Comparison of ENCODE assay signal across 5 worm cellular contexts in genomic region chrV:10807862-10808327, ce11.
A peak's percentile ranks its signal among the peaks of the same experiment; 100 is the strongest.
TF ChIP-seq lines count a peak whose summit lies in the region.

Gene plrg-1 (minus strand): TSS chrV:10807912.

TF ChIP-seq in whole organism, L1 larva, 84 proteins besides CTCF, POLR2A, EP300 and RAD21 (continues in another document):
- TF ChIP-seq hlh-4 (tag; optimal IDR thresholded peaks at IDR 0.05; lab: Kevin White, UChicago) = no peak
- TF ChIP-seq nhr-90 (tag; optimal IDR thresholded peaks at IDR 0.05; lab: Kevin White, UChicago; ENCODE audit: poor library complexity) = peak; percentile 89
- peak; percentile 74 for TF ChIP-seq pax-3 (tag; optimal IDR thresholded peaks at IDR 0.05; lab: Kevin White, UChicago)
- peak; percentile 77 for TF ChIP-seq mab-9 (GFP tag; IDR thresholded peaks at IDR 0.05; lab: Robert Waterston, UW)
- TF ChIP-seq nhr-71 (tag; optimal IDR thresholded peaks at IDR 0.05; lab: Kevin White, UChicago) = peak; percentile 94
- peak; percentile 86 for TF ChIP-seq xbp-1 (tag; optimal IDR thresholded peaks at IDR 0.05; lab: Kevin White, UChicago)
- peak; percentile 50 for TF ChIP-seq F16B12.6 (tag; optimal IDR thresholded peaks at IDR 0.05; lab: Kevin White, UChicago)
- no peak for TF ChIP-seq nhr-28 (tag; optimal IDR thresholded peaks at IDR 0.05; lab: Kevin White, UChicago)
- peak; percentile 49 for TF ChIP-seq jun-1 (tag; optimal IDR thresholded peaks at IDR 0.05; lab: Kevin White, UChicago)
- TF ChIP-seq egl-13 (tag; optimal IDR thresholded peaks at IDR 0.05; lab: Kevin White, UChicago) = peak; percentile 77
- TF ChIP-seq unc-86 (tag; optimal IDR thresholded peaks at IDR 0.05; lab: Kevin White, UChicago) = peak; percentile 82
- no peak for TF ChIP-seq ets-5 (GFP tag; IDR thresholded peaks at IDR 0.05; lab: Robert Waterston, UW)
- TF ChIP-seq nhr-76 (tag; optimal IDR thresholded peaks at IDR 0.05; lab: Kevin White, UChicago) = no peak
- no peak for TF ChIP-seq alr-1 (tag; optimal IDR thresholded peaks at IDR 0.05; lab: Kevin White, UChicago; ENCODE audit: borderline replicate concordance)
- TF ChIP-seq mep-1 (tag; optimal IDR thresholded peaks at IDR 0.05; lab: Kevin White, UChicago) = peak; percentile 91
- peak; percentile 83 to 86 for TF ChIP-seq lsy-2 (tag; optimal IDR thresholded peaks at IDR 0.05; lab: Kevin White, UChicago)
- TF ChIP-seq nhr-77 (tag; optimal IDR thresholded peaks at IDR 0.05; lab: Kevin White, UChicago) = peak; percentile 69
- TF ChIP-seq ceh-82 (tag; optimal IDR thresholded peaks at IDR 0.05; lab: Kevin White, UChicago) = peak; percentile 69 to 89 (median 84)

TF ChIP-seq in whole organism, L3 larva, 47 proteins besides CTCF, POLR2A, EP300 and RAD21 (continues in another document):
- TF ChIP-seq snpc-4 (tag; optimal IDR thresholded peaks at IDR 0.05; lab: Kevin White, UChicago) (peak; percentile 90), nfya-1 (tag; optimal IDR thresholded peaks at IDR 0.05; lab: Kevin White, UChicago; ENCODE audit: insufficient read depth) (peak; percentile 85), ztf-11 (tag; optimal IDR thresholded peaks at IDR 0.05; lab: Kevin White, UChicago) (no peak), ceh-28 (tag; optimal IDR thresholded peaks at IDR 0.05; lab: Kevin White, UChicago) (peak; percentile 82), unc-39 (tag; optimal IDR thresholded peaks at IDR 0.05; lab: Kevin White, UChicago) (no peak), tbx-2 (tag; optimal IDR thresholded peaks at IDR 0.05; lab: Kevin White, UChicago) (peak; percentile 60), fkh-10 (GFP tag; optimal IDR thresholded peaks at IDR 0.05; lab: Kevin White, UChicago) (peak; percentile 29), aly-2 (tag; optimal IDR thresholded peaks at IDR 0.05; lab: Kevin White, UChicago) (no peak), ztf-4 (tag; optimal IDR thresholded peaks at IDR 0.05; lab: Kevin White, UChicago) (no peak), elt-1 (tag; optimal IDR thresholded peaks at IDR 0.05; lab: Kevin White, UChicago) (peak; percentile 52), pha-4 (tag; optimal IDR thresholded peaks at IDR 0.05; lab: Kevin White, UChicago) (peak; percentile 92), daf-12 (tag; optimal IDR thresholded peaks at IDR 0.05; lab: Kevin White, UChicago) (no peak), nhr-12 (tag; optimal IDR thresholded peaks at IDR 0.05; lab: Kevin White, UChicago) (no peak), ZK546.5 (tag; optimal IDR thresholded peaks at IDR 0.05; lab: Kevin White, UChicago) (no peak), lin-15B (tag; optimal IDR thresholded peaks at IDR 0.05; lab: Kevin White, UChicago) (peak; percentile 92), nhr-11 (tag; optimal IDR thresholded peaks at IDR 0.05; lab: Kevin White, UChicago) (no peak), nhr-28 (tag; optimal IDR thresholded peaks at IDR 0.05; lab: Kevin White, UChicago) (no peak), ceh-9 (tag; optimal IDR thresholded peaks at IDR 0.05; lab: Kevin White, UChicago) (no peak), nhr-25 (tag; optimal IDR thresholded peaks at IDR 0.05; lab: Kevin White, UChicago) (peak; percentile 86)

TF ChIP-seq in whole organism, early embryonic, 17 proteins besides CTCF, POLR2A, EP300 and RAD21:
- no peak for TF ChIP-seq ama-1 (optimal IDR thresholded peaks at IDR 0.05; lab: Kevin White, UChicago)
- TF ChIP-seq hnd-1 (tag; optimal IDR thresholded peaks at IDR 0.05; lab: Kevin White, UChicago) = peak; percentile 61
- no peak; the same call in 1 of the 2 replicates for TF ChIP-seq pes-1 (GFP tag; IDR thresholded peaks at IDR 0.05; lab: Robert Waterston, UW)
- TF ChIP-seq aly-1 (tag; optimal IDR thresholded peaks at IDR 0.05; lab: Kevin White, UChicago) = peak; percentile 72
- peak; percentile 41 for TF ChIP-seq hmbx-1 (tag; optimal IDR thresholded peaks at IDR 0.05; lab: Kevin White, UChicago)
- peak; percentile 88 for TF ChIP-seq hmg-4 (GFP tag; optimal IDR thresholded peaks at IDR 0.05; lab: Kevin White, UChicago)
- TF ChIP-seq flt-1 (GFP tag; IDR thresholded peaks at IDR 0.05; lab: Robert Waterston, UW) = peak; percentile 77
- peak; percentile 88 for TF ChIP-seq tbx-37 (GFP tag; conservative IDR thresholded peaks at IDR 0.05; lab: Robert Waterston, UW)
- TF ChIP-seq sea-1 (GFP tag; conservative IDR thresholded peaks at IDR 0.05; lab: Robert Waterston, UW) = peak; percentile 89
- TF ChIP-seq F13C5.2 (tag; optimal IDR thresholded peaks at IDR 0.05; lab: Kevin White, UChicago) = peak; percentile 94
- peak; percentile 89 for TF ChIP-seq scrt-1 (GFP tag; IDR thresholded peaks at IDR 0.05; lab: Robert Waterston, UW)
- peak; percentile 80 for TF ChIP-seq tbx-11 (GFP tag; IDR thresholded peaks at IDR 0.05; lab: Robert Waterston, UW)
- peak; percentile 88 for TF ChIP-seq ceh-36 (tag; optimal IDR thresholded peaks at IDR 0.05; lab: Kevin White, UChicago)
- peak; percentile 32 for TF ChIP-seq tra-4 (tag; optimal IDR thresholded peaks at IDR 0.05; lab: Kevin White, UChicago)
- peak; percentile 64 for TF ChIP-seq B0310.2 (tag; optimal IDR thresholded peaks at IDR 0.05; lab: Kevin White, UChicago)
- TF ChIP-seq ceh-13 (GFP tag; optimal IDR thresholded peaks at IDR 0.05; lab: Kevin White, UChicago) = peak; percentile 64
- TF ChIP-seq ets-7 (tag; optimal IDR thresholded peaks at IDR 0.05; lab: Kevin White, UChicago) = peak; percentile 78

TF ChIP-seq in whole organism, midembryonic, 9 proteins besides CTCF, POLR2A, EP300 and RAD21:
- TF ChIP-seq cog-1 (tag; optimal IDR thresholded peaks at IDR 0.05; lab: Kevin White, UChicago) = peak; percentile 93
- TF ChIP-seq flt-1 (GFP tag; IDR thresholded peaks at IDR 0.05; lab: Robert Waterston, UW) = peak; percentile 96
- peak; percentile 61 for TF ChIP-seq ref-1 (GFP tag; conservative IDR thresholded peaks at IDR 0.05; lab: Robert Waterston, UW)
- TF ChIP-seq tab-1 (GFP tag; IDR thresholded peaks at IDR 0.05; lab: Robert Waterston, UW) = peak; percentile 92
- TF ChIP-seq ztf-29 (GFP tag; IDR thresholded peaks at IDR 0.05; lab: Robert Waterston, UW) = peak; percentile 83; the same call in 1 of the 2 replicates
- TF ChIP-seq T22C8.4 (GFP tag; IDR thresholded peaks at IDR 0.05; lab: Robert Waterston, UW) = peak; percentile 61; the same call in 1 of the 2 replicates
- TF ChIP-seq klf-2 (GFP tag; conservative IDR thresholded peaks at IDR 0.05; lab: Robert Waterston, UW) = peak; percentile 78
- peak; percentile 90 for TF ChIP-seq med-1 (GFP tag; optimal IDR thresholded peaks at IDR 0.05; lab: Kevin White, UChicago; ENCODE audit: insufficient read depth)
- TF ChIP-seq ztf-23 (GFP tag; IDR thresholded peaks at IDR 0.05; lab: Robert Waterston, UW) = peak; percentile 92
TF ChIP-seq in whole organism, midembryonic: peak in this region for 9.

TF ChIP-seq in whole organism, young adult, 124 proteins besides CTCF, POLR2A, EP300 and RAD21 (continues in another document):
- TF ChIP-seq atf-7 (tag; optimal IDR thresholded peaks at IDR 0.05; lab: Kevin White, UChicago) (peak; percentile 58), tbx-9 (tag; optimal IDR thresholded peaks at IDR 0.05; lab: Kevin White, UChicago; ENCODE audit: borderline replicate concordance) (no peak), tlf-1 (GFP tag; optimal IDR thresholded peaks at IDR 0.05; lab: Kevin White, UChicago) (peak; percentile 85), ceh-58 (GFP tag; IDR thresholded peaks at IDR 0.05; lab: Robert Waterston, UW) (no peak), B0019.2 (GFP tag; conservative IDR thresholded peaks at IDR 0.05; lab: Robert Waterston, UW) (peak; percentile 73), zim-3 (tag; optimal IDR thresholded peaks at IDR 0.05; lab: Kevin White, UChicago) (no peak), sdz-38 (tag; optimal IDR thresholded peaks at IDR 0.05; lab: Kevin White, UChicago) (no peak), aptf-3 (GFP tag; IDR thresholded peaks at IDR 0.05; lab: Robert Waterston, UW) (no peak), ceh-27 (GFP tag; optimal IDR thresholded peaks at IDR 0.05; lab: Kevin White, UChicago) (peak; percentile 92), snpc-3.4 (tag; optimal IDR thresholded peaks at IDR 0.05; lab: Kevin White, UChicago) (peak; percentile 73), die-1 (tag; optimal IDR thresholded peaks at IDR 0.05; lab: Kevin White, UChicago) (peak; percentile 43), rec-8 (tag; optimal IDR thresholded peaks at IDR 0.05; lab: Kevin White, UChicago) (peak; percentile 20 to 60), nfya-1 (tag; optimal IDR thresholded peaks at IDR 0.05; lab: Kevin White, UChicago; ENCODE audit: borderline replicate concordance, insufficient read depth) (no peak), ceh-91 (GFP tag; IDR thresholded peaks at IDR 0.05; lab: Robert Waterston, UW) (peak; percentile 83), attf-3 (GFP tag; conservative IDR thresholded peaks at IDR 0.05; lab: Robert Waterston, UW) (peak; percentile 75), ccch-3 (GFP tag; optimal IDR thresholded peaks at IDR 0.05; lab: Kevin White, UChicago) (no peak), ama-1 (optimal IDR thresholded peaks at IDR 0.05; lab: Kevin White, UChicago) (no peak), ama-1 (GFP tag; optimal IDR thresholded peaks at IDR 0.05; lab: Kevin White, UChicago) (no peak), Y79H2A.3 (GFP tag; conservative IDR thresholded peaks at IDR 0.05; lab: Robert Waterston, UW) (0 out of 2 replicates have a peak, but pooled peaks have one; percentile 74), let-526 (GFP tag; IDR thresholded peaks at IDR 0.05; lab: Robert Waterston, UW) (no peak), egrh-3 (GFP tag; IDR thresholded peaks at IDR 0.05; lab: Robert Waterston, UW) (peak; percentile 60; the same call in 1 of the 2 replicates), chd-7 (tag; optimal IDR thresholded peaks at IDR 0.05; lab: Kevin White, UChicago) (peak; percentile 74), snpc-1.3 (tag; optimal IDR thresholded peaks at IDR 0.05; lab: Kevin White, UChicago; ENCODE audit: insufficient read depth) (peak; percentile 82), somi-1 (GFP tag; optimal IDR thresholded peaks at IDR 0.05; lab: Kevin White, UChicago) (peak; percentile 27), lin-35 (GFP tag; optimal IDR thresholded peaks at IDR 0.05; lab: Kevin White, UChicago) (peak in 1 of 3 experiments; percentile 76), egl-44 (GFP tag; IDR thresholded peaks at IDR 0.05; lab: Robert Waterston, UW) (peak; percentile 95), bed-1 (GFP tag; IDR thresholded peaks at IDR 0.05; lab: Robert Waterston, UW) (no peak), xnd-1 (tag; optimal IDR thresholded peaks at IDR 0.05; lab: Kevin White, UChicago) (peak; percentile 28), ztf-22 (GFP tag; optimal IDR thresholded peaks at IDR 0.05; lab: Kevin White, UChicago) (no peak), fkh-3 (tag; optimal IDR thresholded peaks at IDR 0.05; lab: Kevin White, UChicago) (no peak), nhr-120 (GFP tag; IDR thresholded peaks at IDR 0.05; lab: Robert Waterston, UW) (no peak), F39B2.1 (GFP tag; IDR thresholded peaks at IDR 0.05; lab: Robert Waterston, UW) (no peak), attf-5 (GFP tag; optimal IDR thresholded peaks at IDR 0.05; lab: Kevin White, UChicago) (peak; percentile 97), lsy-27 (tag; optimal IDR thresholded peaks at IDR 0.05; lab: Kevin White, UChicago; ENCODE audit: borderline replicate concordance, insufficient read depth) (peak; percentile 57), ceh-100 (GFP tag; IDR thresholded peaks at IDR 0.05; lab: Robert Waterston, UW) (peak; percentile 88)

Comparison
In these comparisons a context has a peak if more than half of its experiments do, and no peak if none do; other contexts are left out.
1. Of the 8 proteins assayed by ChIP-seq in both whole organism, young adult and whole organism, L1 larva: peak only in whole organism, young adult: none; only in whole organism, L1 larva: ama-1; in both: dpl-1, efl-1, nhr-90, snpc-4 and unc-130; in neither: 1; mixed calls (peak in some experiments, not most) for 1.